Worm (Caenorhabditis elegans) whole organism, L2 larva: ENCODE data around the gene ZC13.2.

Source experiments
- C34F6.9 ChIP-seq: fragments of 150-350 bp; optimal IDR thresholded peaks from 2 replicates; lab custom pipeline; 2014; ENCODE audit warnings: missing biosample characterization, missing genetic modification characterization
- F13H6.1 ChIP-seq: sonication (generic microtip); optimal IDR thresholded peaks from 2 replicates; lab custom pipeline; 2016; ENCODE audit warnings: missing genetic modification characterization, missing compliant biosample characterization
- R02D3.7 ChIP-seq: fragments of 150-350 bp; optimal IDR thresholded peaks from 2 replicates; lab custom pipeline; 2014; ENCODE audit warnings: missing biosample characterization, missing genetic modification characterization
- ZK546.5 ChIP-seq: sonication (generic microtip); optimal IDR thresholded peaks from 2 replicates; lab custom pipeline; 2017; ENCODE audit warnings: missing biosample characterization, missing genetic modification characterization
- alr-1 ChIP-seq: fragments of 150-350 bp; optimal IDR thresholded peaks from 2 replicates; lab custom pipeline; 2014; ENCODE audit warnings: missing biosample characterization, missing genetic modification characterization
- aly-2 ChIP-seq: fragments of 150-350 bp; optimal IDR thresholded peaks from 2 replicates; lab custom pipeline; 2014; ENCODE audit warnings: missing biosample characterization, missing genetic modification characterization
- ama-1 ChIP-seq: fragments of 150-350 bp; optimal IDR thresholded peaks from 2 replicates; lab custom pipeline; 2018; ENCODE audit warnings: inconsistent platforms
- blmp-1 ChIP-seq: sonication (generic microtip); optimal IDR thresholded peaks from 2 replicates; lab custom pipeline; 2017; ENCODE audit warnings: missing genetic modification characterization, mild to moderate bottlenecking, missing compliant biosample characterization, antibody characterized with exemption, moderate library complexity; ENCODE audit not compliant: insufficient read depth
- ceh-16 ChIP-seq: fragments of 150-350 bp; optimal IDR thresholded peaks from 2 replicates; lab custom pipeline; 2014; ENCODE audit warnings: missing biosample characterization, missing genetic modification characterization
- crh-2 ChIP-seq: sonication (generic microtip); optimal IDR thresholded peaks from 2 replicates; lab custom pipeline; 2017; ENCODE audit warnings: missing biosample characterization, missing genetic modification characterization
- dmd-4 ChIP-seq: sonication (generic microtip); optimal IDR thresholded peaks from 2 replicates; lab custom pipeline; 2017; ENCODE audit warnings: missing biosample characterization, missing genetic modification characterization
- egl-27 ChIP-seq: sonication (generic microtip); optimal IDR thresholded peaks from 3 replicates; lab custom pipeline; 2017; ENCODE audit warnings: missing biosample characterization, missing genetic modification reagents, missing genetic modification characterization
- elt-1 ChIP-seq: fragments of 150-350 bp; optimal IDR thresholded peaks from 2 replicates; lab custom pipeline; 2014; ENCODE audit warnings: missing biosample characterization, missing genetic modification characterization
- fos-1 ChIP-seq: fragments of 150-350 bp; optimal IDR thresholded peaks from 2 replicates; lab custom pipeline; 2014; ENCODE audit warnings: missing biosample characterization, missing genetic modification characterization
- gmeb-1 ChIP-seq: fragments of 150-350 bp; optimal IDR thresholded peaks from 2 replicates; lab custom pipeline; 2014; ENCODE audit warnings: missing biosample characterization, missing genetic modification characterization
- lin-11 ChIP-seq: fragments of 150-350 bp; sonication (generic microtip); optimal IDR thresholded peaks from 2 replicates; lab custom pipeline; 2014; ENCODE audit warnings: missing biosample characterization, missing genetic modification characterization, inconsistent platforms, mixed read lengths
- lin-13 ChIP-seq: fragments of 150-350 bp; optimal IDR thresholded peaks from 2 replicates; lab custom pipeline; 2014; ENCODE audit warnings: missing biosample characterization, missing genetic modification reagents, missing genetic modification characterization
- lin-39 ChIP-seq: fragments of 150-350 bp; optimal IDR thresholded peaks from 2 replicates; lab custom pipeline; 2014; ENCODE audit warnings: missing biosample characterization, missing genetic modification reagents, missing genetic modification characterization
- mab-5 ChIP-seq: fragments of 150-350 bp; optimal IDR thresholded peaks from 2 replicates; lab custom pipeline; 2014; ENCODE audit warnings: missing biosample characterization, missing genetic modification characterization
- mbf-1 ChIP-seq: sonication (generic microtip); optimal IDR thresholded peaks from 2 replicates; lab custom pipeline; 2017; ENCODE audit warnings: missing biosample characterization, missing genetic modification characterization
- mdl-1 ChIP-seq, 2 experiments: fragments of 150-350 bp in 1 of 2; sonication (generic microtip) in 1 of 2; optimal IDR thresholded peaks; 2 replicates each; lab custom pipeline; 2017; ENCODE audit warnings: missing biosample characterization in 2 of 2, missing genetic modification characterization in 2 of 2
- nhr-10 ChIP-seq: sonication (generic microtip); optimal IDR thresholded peaks from 2 replicates; lab custom pipeline; 2017; ENCODE audit warnings: missing biosample characterization, missing genetic modification characterization
- nhr-11 ChIP-seq: fragments of 150-350 bp; optimal IDR thresholded peaks from 2 replicates; lab custom pipeline; 2014; ENCODE audit warnings: missing biosample characterization, missing genetic modification characterization
- nhr-12 ChIP-seq: fragments of 150-350 bp; optimal IDR thresholded peaks from 2 replicates; lab custom pipeline; 2014; ENCODE audit warnings: missing biosample characterization, missing genetic modification characterization
- nhr-129 ChIP-seq: fragments of 150-350 bp; optimal IDR thresholded peaks from 2 replicates; lab custom pipeline; 2014; ENCODE audit warnings: missing biosample characterization, missing genetic modification characterization
- nhr-237 ChIP-seq: fragments of 150-350 bp; optimal IDR thresholded peaks from 2 replicates; lab custom pipeline; 2014; ENCODE audit warnings: missing biosample characterization, missing genetic modification characterization
- nhr-25 ChIP-seq: fragments of 150-350 bp; sonication (generic microtip); optimal IDR thresholded peaks from 3 replicates; lab custom pipeline; 2014; ENCODE audit warnings: missing biosample characterization, missing genetic modification characterization
- nhr-77 ChIP-seq: fragments of 150-350 bp; optimal IDR thresholded peaks from 2 replicates; lab custom pipeline; 2014; ENCODE audit warnings: missing biosample characterization, missing genetic modification characterization
- peb-1 ChIP-seq: fragments of 150-350 bp; optimal IDR thresholded peaks from 2 replicates; lab custom pipeline; 2014; ENCODE audit warnings: missing biosample characterization, missing genetic modification characterization
- sem-4 ChIP-seq: fragments of 150-350 bp; optimal IDR thresholded peaks from 2 replicates; lab custom pipeline; 2014; ENCODE audit warnings: missing biosample characterization, missing genetic modification reagents, missing genetic modification characterization
- skn-1 ChIP-seq: sonication (generic microtip); optimal IDR thresholded peaks from 2 replicates; lab custom pipeline; 2017; ENCODE audit warnings: missing biosample characterization, missing genetic modification characterization
- sma-3 ChIP-seq: sonication (generic microtip); optimal IDR thresholded peaks from 2 replicates; lab custom pipeline; 2016; ENCODE audit warnings: missing genetic modification reagents, missing genetic modification characterization, missing compliant biosample characterization
- sma-9 ChIP-seq, 2 experiments: fragments of 150-350 bp in 1 of 2; sonication (generic microtip) in 1 of 2; optimal IDR thresholded peaks; 2 replicates each; lab custom pipeline; 2014 to 2016; ENCODE audit warnings: missing genetic modification characterization in 2 of 2, mild to moderate bottlenecking in 1 of 2, missing biosample characterization in 1 of 2, missing compliant biosample characterization in 1 of 2, missing genetic modification reagents in 1 of 2, moderate library complexity in 1 of 2
- snpc-4 ChIP-seq: fragments of 150-350 bp; optimal IDR thresholded peaks from 2 replicates; lab custom pipeline; 2014; ENCODE audit warnings: missing biosample characterization, missing genetic modification characterization
- unc-39 ChIP-seq: fragments of 150-350 bp; optimal IDR thresholded peaks from 2 replicates; lab custom pipeline; 2014; ENCODE audit warnings: missing biosample characterization, missing genetic modification characterization
- unc-55 ChIP-seq: fragments of 150-350 bp; sonication (generic microtip); optimal IDR thresholded peaks from 3 replicates; lab custom pipeline; 2014; ENCODE audit warnings: missing biosample characterization, missing genetic modification reagents, missing genetic modification characterization
- unc-62 ChIP-seq: fragments of 150-350 bp; optimal IDR thresholded peaks from 2 replicates; lab custom pipeline; 2014; ENCODE audit warnings: missing biosample characterization, missing genetic modification reagents, missing genetic modification characterization
- zag-1 ChIP-seq: fragments of 150-350 bp; optimal IDR thresholded peaks from 2 replicates; lab custom pipeline; 2014; ENCODE audit warnings: missing biosample characterization, missing genetic modification characterization
- ztf-11 ChIP-seq: sonication (generic microtip); optimal IDR thresholded peaks from 2 replicates; lab custom pipeline; 2017; ENCODE audit warnings: missing biosample characterization, missing genetic modification characterization
- ztf-4 ChIP-seq: fragments of 150-350 bp; optimal IDR thresholded peaks from 2 replicates; lab custom pipeline; 2014; ENCODE audit warnings: missing biosample characterization, missing genetic modification characterization

The ZC13.2 gene

DNA sequence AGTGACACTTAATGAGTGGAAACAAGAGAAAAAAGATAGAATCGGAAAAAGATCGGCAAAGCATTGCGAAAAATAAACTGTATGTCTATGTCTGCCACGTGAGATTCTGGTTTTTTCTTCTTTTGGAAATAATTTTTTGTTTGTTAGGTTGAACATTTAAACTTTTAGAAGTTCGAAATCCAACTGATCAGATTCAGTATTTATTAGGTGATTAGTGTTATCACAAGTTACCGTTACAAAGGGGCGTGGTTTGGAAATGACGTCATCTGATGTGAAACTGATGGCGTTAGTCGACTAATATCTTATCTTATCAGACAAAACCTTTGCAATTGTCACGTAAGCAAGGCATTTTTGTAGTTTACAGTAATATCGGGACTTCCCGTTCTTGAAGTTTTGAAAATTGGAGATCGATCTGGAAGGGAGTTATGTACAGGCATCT lies 16.2 kb upstream of the ZC13.2 start (continued):
- TF ChIP-seq ZK546.5 (tag; lab: Kevin White, UChicago) (no peak), skn-1 (tag; lab: Kevin White, UChicago) (no peak), nhr-10 (tag; lab: Kevin White, UChicago) (no peak), sem-4 (no peak), elt-1 (tag; lab: Kevin White, UChicago) (no peak), R02D3.7 (no peak), sma-9 (GFP tag; optimal IDR thresholded peaks at IDR 0.05; lab: Kevin White, UChicago) (peak; percentile 97), sma-9 (tag; optimal IDR thresholded peaks at IDR 0.05; lab: Kevin White, UChicago) (no peak), nhr-77 (tag; lab: Kevin White, UChicago) (no peak), ztf-4 (tag; lab: Kevin White, UChicago) (peak; percentile 2), alr-1 (tag; lab: Kevin White, UChicago) (no peak), blmp-1 (peak; percentile 72), mdl-1 (tag; optimal IDR thresholded peaks at IDR 0.05; lab: Kevin White, UChicago) (peak; percentile 53 to 77), unc-55 (GFP tag; lab: Kevin White, UChicago) (no peak), gmeb-1 (tag; lab: Kevin White, UChicago) (no peak), lin-39 (tag; lab: Kevin White, UChicago) (no peak), unc-39 (tag; lab: Kevin White, UChicago) (no peak), peb-1 (tag; lab: Kevin White, UChicago) (no peak), nhr-129 (tag; lab: Kevin White, UChicago) (peak; percentile 51), F13H6.1 (peak; percentile 50), dmd-4 (no peak), unc-62 (GFP tag; lab: Kevin White, UChicago) (no peak), C34F6.9 (tag; lab: Kevin White, UChicago) (no peak), mab-5 (no peak)

DNA sequence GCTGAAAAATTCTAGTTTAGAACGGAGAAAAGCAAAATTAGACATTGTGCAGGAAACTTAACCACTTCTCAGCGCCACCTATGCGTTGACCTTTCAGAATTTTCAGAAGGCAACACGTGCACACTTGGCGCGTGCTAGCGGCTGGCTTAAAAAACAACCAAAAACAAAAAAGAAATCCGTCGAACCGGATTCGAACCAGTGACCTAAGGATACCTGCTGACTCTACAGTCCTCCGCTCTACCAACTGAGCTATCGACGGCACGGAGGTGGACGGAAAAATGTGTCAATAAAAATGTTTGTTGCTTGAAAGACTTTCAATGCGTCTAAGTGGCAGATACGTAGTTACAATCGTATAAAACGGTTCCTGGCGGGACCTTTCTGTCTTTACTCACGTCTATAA lies 15.3 kb upstream of the ZC13.2 start:
- TF ChIP-seq lin-39 (tag; lab: Kevin White, UChicago) (no peak), mdl-1 (tag; optimal IDR thresholded peaks at IDR 0.05; lab: Kevin White, UChicago) (no peak), nhr-129 (tag; lab: Kevin White, UChicago) (peak; percentile 26), snpc-4 (no peak)

DNA sequence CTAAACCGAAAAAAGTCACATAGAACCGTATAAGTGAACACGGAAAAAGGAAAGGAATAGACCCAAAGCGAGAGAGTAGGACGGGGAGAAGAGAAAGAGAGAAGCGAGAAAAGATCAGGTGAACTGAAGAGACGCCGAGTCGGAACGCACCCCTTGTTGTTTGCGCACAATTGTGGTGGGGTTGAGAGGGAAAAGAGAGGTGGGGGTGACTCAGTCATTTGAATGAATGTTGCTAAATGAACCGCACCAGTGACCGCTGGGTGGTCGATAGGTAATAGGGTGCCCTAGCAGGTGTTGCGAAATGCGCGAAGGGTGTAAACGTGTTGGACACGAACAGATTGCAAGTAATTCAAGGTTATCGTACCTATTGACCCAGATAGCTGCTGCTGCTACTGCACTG lies 9.4 kb upstream of the ZC13.2 start, which contains the start of gene lgl-1:
TSS of gene lgl-1 (minus strand) at position 70 of the 400 bp plus-strand sequence.
- TF ChIP-seq nhr-10 (tag; lab: Kevin White, UChicago): no peak
- no peak for TF ChIP-seq ama-1 (lab: Kevin White, UChicago)
- TF ChIP-seq sma-9 (GFP tag; optimal IDR thresholded peaks at IDR 0.05; lab: Kevin White, UChicago): peak; percentile 13
- TF ChIP-seq sma-9 (tag; optimal IDR thresholded peaks at IDR 0.05; lab: Kevin White, UChicago): no peak
- TF ChIP-seq sem-4: no peak
- TF ChIP-seq lin-39 (tag; lab: Kevin White, UChicago): no peak
- no peak for TF ChIP-seq snpc-4
- TF ChIP-seq nhr-77 (tag; lab: Kevin White, UChicago): no peak
- TF ChIP-seq aly-2: no peak
- TF ChIP-seq unc-55 (GFP tag; lab: Kevin White, UChicago): peak; percentile 40
- peak; percentile 27 for TF ChIP-seq C34F6.9 (tag; lab: Kevin White, UChicago)
- no peak for TF ChIP-seq ztf-4 (tag; lab: Kevin White, UChicago)
- TF ChIP-seq fos-1 (tag; lab: Kevin White, UChicago): peak; percentile 83
- TF ChIP-seq crh-2 (tag; lab: Kevin White, UChicago): peak; percentile 6
- peak; percentile 76 for TF ChIP-seq nhr-25 (tag; lab: Kevin White, UChicago)
- TF ChIP-seq F13H6.1: peak; percentile 46
- no peak for TF ChIP-seq nhr-12
- TF ChIP-seq egl-27 (tag; lab: Kevin White, UChicago): no peak
- TF ChIP-seq nhr-11 (tag; lab: Kevin White, UChicago): no peak
- no peak for TF ChIP-seq skn-1 (tag; lab: Kevin White, UChicago)
- no peak for TF ChIP-seq peb-1 (tag; lab: Kevin White, UChicago)
- no peak for TF ChIP-seq nhr-237 (tag; lab: Kevin White, UChicago)
- TF ChIP-seq unc-62 (GFP tag; lab: Kevin White, UChicago): no peak
- TF ChIP-seq ZK546.5 (tag; lab: Kevin White, UChicago): no peak
- peak; percentile 38 for TF ChIP-seq sma-3
- TF ChIP-seq blmp-1: peak; percentile 28

DNA sequence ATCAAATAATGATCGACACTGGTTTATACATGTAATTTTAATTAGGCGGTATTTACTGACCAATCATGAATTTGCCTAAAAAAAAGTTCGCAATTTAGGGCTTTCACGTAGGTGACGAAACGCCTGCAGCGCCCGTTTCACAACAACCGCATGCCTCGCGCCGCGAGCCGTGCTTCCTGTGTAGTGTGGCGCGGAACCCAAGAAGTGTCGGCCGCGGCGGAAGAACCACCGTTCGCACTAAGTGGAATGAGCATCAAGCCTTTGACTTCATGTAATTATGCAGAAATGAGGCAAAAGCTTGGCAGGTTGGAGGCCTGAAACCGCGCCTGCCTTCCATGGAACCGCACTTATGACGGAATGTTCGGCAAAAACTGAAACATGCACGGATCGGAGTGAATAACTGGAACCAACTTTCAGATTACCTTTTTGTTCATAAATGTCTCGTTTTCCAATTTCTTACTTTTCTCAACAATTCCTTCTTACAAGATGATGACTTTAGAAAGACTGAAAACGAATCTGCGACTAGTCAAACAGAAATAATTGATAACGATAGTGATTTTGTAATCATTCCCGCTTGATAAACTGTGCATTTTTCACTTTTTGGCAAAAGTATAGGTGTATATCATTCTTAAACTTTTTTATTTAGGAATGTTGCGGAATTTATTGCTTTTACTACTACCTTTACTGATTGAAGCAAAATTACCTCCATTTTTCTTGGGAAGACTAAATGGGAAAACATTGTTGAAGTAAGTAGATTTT lies 8.3 kb upstream of the ZC13.2 start, which contains the start of gene F56F10.1:
TSS of gene F56F10.1 (plus strand) at position 647 of the 759 bp plus-strand sequence.
- no peak for TF ChIP-seq ztf-4 (tag; lab: Kevin White, UChicago)
- no peak for TF ChIP-seq nhr-12
- TF ChIP-seq sma-9 (GFP tag; optimal IDR thresholded peaks at IDR 0.05; lab: Kevin White, UChicago): no peak
- no peak for TF ChIP-seq sma-9 (tag; optimal IDR thresholded peaks at IDR 0.05; lab: Kevin White, UChicago)
- no peak for TF ChIP-seq crh-2 (tag; lab: Kevin White, UChicago)
- TF ChIP-seq gmeb-1 (tag; lab: Kevin White, UChicago): no peak
- TF ChIP-seq mbf-1: no peak
- TF ChIP-seq ama-1 (lab: Kevin White, UChicago): no peak
- no peak for TF ChIP-seq mab-5
- TF ChIP-seq nhr-11 (tag; lab: Kevin White, UChicago): no peak
- TF ChIP-seq lin-11 (tag; lab: Kevin White, UChicago): no peak
- no peak for TF ChIP-seq sem-4
- no peak for TF ChIP-seq ceh-16 (tag; lab: Kevin White, UChicago)
- TF ChIP-seq mdl-1 (tag; optimal IDR thresholded peaks at IDR 0.05; lab: Kevin White, UChicago): no peak
- TF ChIP-seq fos-1 (tag; lab: Kevin White, UChicago): peak; percentile 74
- no peak for TF ChIP-seq nhr-129 (tag; lab: Kevin White, UChicago)
- TF ChIP-seq sma-3: no peak
- no peak for TF ChIP-seq ztf-11 (tag; lab: Kevin White, UChicago)
- no peak for TF ChIP-seq zag-1 (tag; lab: Kevin White, UChicago)
- no peak for TF ChIP-seq ZK546.5 (tag; lab: Kevin White, UChicago)
- TF ChIP-seq alr-1 (tag; lab: Kevin White, UChicago): no peak
- TF ChIP-seq unc-55 (GFP tag; lab: Kevin White, UChicago): no peak
- no peak for TF ChIP-seq lin-13 (GFP tag; lab: Kevin White, UChicago)
- no peak for TF ChIP-seq F13H6.1
- peak; percentile 31 for TF ChIP-seq skn-1 (tag; lab: Kevin White, UChicago)
- TF ChIP-seq snpc-4: peak; percentile 78
- TF ChIP-seq, all 48 proteins: peak for 3
